Worm (Caenorhabditis elegans) whole organism, early embryonic: ENCODE measurements around the gene bris-1.

ENCODE experiments used
- B0310.2 ChIP-seq: sonication (generic microtip); optimal IDR thresholded peaks from 2 replicates; lab custom pipeline; 2016; ENCODE audit warnings: mild to moderate bottlenecking, missing genetic modification characterization, missing compliant biosample characterization
- aly-1 ChIP-seq: sonication (generic microtip); optimal IDR thresholded peaks from 2 replicates; lab custom pipeline; 2016; ENCODE audit warnings: missing genetic modification characterization, missing compliant biosample characterization
- ama-1 ChIP-seq: fragments of 150-350 bp; optimal IDR thresholded peaks from 2 replicates; lab custom pipeline; 2014
- ets-7 ChIP-seq: sonication (generic microtip); optimal IDR thresholded peaks from 2 replicates; lab custom pipeline; 2016; ENCODE audit warnings: missing genotype, missing genetic modification characterization, missing compliant biosample characterization
- pes-1 ChIP-seq: fragments of 200-800 bp; sonication (Bioruptor generic); IDR thresholded peaks from 2 replicates; pipeline ENCODE4 v1.3.6; 2022; ENCODE audit warnings: missing genetic modification reagents, missing genetic modification characterization, missing compliant biosample characterization

- no peak for TF ChIP-seq aly-1 (tag; lab: Kevin White, UChicago)
- TF ChIP-seq pes-1: no peak
- TF ChIP-seq ama-1 (lab: Kevin White, UChicago): no peak
- TF ChIP-seq B0310.2 (tag; lab: Kevin White, UChicago): no peak
- TF ChIP-seq ets-7: no peak
Observed at ce11 chrIV:3821554-3821953, 2.4 kb upstream of the bris-1 start.
